Fruit fly (Drosophila melanogaster) whole organism, embryonic: ENCODE results near the gene Herc4.

Source experiments
- ATbp ChIP-seq: fragments of 200-800 bp; sonication (Bioruptor generic); optimal IDR thresholded peaks from 2 replicates; lab custom pipeline; 2017; ENCODE audit warnings: missing biosample characterization, mild to moderate bottlenecking, missing genetic modification characterization, missing genetic modification reagents
- Bdp1 ChIP-seq: fragments of 200-800 bp; sonication (Bioruptor generic); optimal IDR thresholded peaks from 3 replicates; lab custom pipeline; 2016; ENCODE audit warnings: missing biosample characterization, missing genetic modification characterization
- CG10147 ChIP-seq: fragments of 200-800 bp; sonication (Bioruptor generic); optimal IDR thresholded peaks from 2 replicates; lab custom pipeline; 2019; ENCODE audit warnings: missing biosample characterization, mild to moderate bottlenecking, missing genetic modification characterization, moderate library complexity
- CG10462 ChIP-seq: fragments of 200-800 bp; sonication (Bioruptor generic); optimal IDR thresholded peaks from 2 replicates; lab custom pipeline; 2016; ENCODE audit warnings: missing biosample characterization, missing genetic modification characterization
- CG11093 ChIP-seq: fragments of 200-800 bp; sonication (Bioruptor generic); IDR thresholded peaks from 3 replicates; pipeline ENCODE4 v1.3.6; 2022; ENCODE audit warnings: missing biosample characterization, missing genetic modification characterization
- CG11504 ChIP-seq: fragments of 200-800 bp; sonication (Bioruptor generic); optimal IDR thresholded peaks from 3 replicates; lab custom pipeline; 2019; ENCODE audit warnings: missing biosample characterization, mild to moderate bottlenecking, missing genetic modification characterization, moderate library complexity
- CG12391 ChIP-seq: fragments of 200-800 bp; sonication (Bioruptor generic); optimal IDR thresholded peaks from 3 replicates; lab custom pipeline; 2018; ENCODE audit warnings: missing biosample characterization, mild to moderate bottlenecking, missing genetic modification characterization, moderate library complexity
- CG12769 ChIP-seq: fragments of 200-800 bp; sonication (Bioruptor generic); optimal IDR thresholded peaks from 2 replicates; lab custom pipeline; 2019; ENCODE audit warnings: missing biosample characterization, mild to moderate bottlenecking, missing genetic modification characterization, moderate library complexity
- CG14860 ChIP-seq: fragments of 200-800 bp; sonication (Bioruptor generic); IDR thresholded peaks from 3 replicates; pipeline ENCODE4 v1.3.6; 2022; ENCODE audit warnings: missing biosample characterization, missing genetic modification characterization; ENCODE audit not compliant: partially characterized antibody
- CG17359 ChIP-seq: fragments of 200-800 bp; sonication (Bioruptor generic); optimal IDR thresholded peaks from 3 replicates; lab custom pipeline; 2018; ENCODE audit warnings: missing biosample characterization, mild to moderate bottlenecking, missing genetic modification characterization, moderate library complexity
- CG18262 ChIP-seq: fragments of 200-800 bp; optimal IDR thresholded peaks from 3 replicates; lab custom pipeline; 2019; ENCODE audit warnings: missing biosample characterization, mild to moderate bottlenecking, missing genetic modification characterization, moderate library complexity
- CG18599 ChIP-seq: fragments of 200-800 bp; sonication (Bioruptor generic); optimal IDR thresholded peaks from 3 replicates; lab custom pipeline; 2017; ENCODE audit warnings: missing biosample characterization, missing genetic modification characterization, mild to moderate bottlenecking, moderate library complexity, missing genetic modification reagents
- CG18764 ChIP-seq: fragments of 200-800 bp; sonication (Bioruptor generic); optimal IDR thresholded peaks from 3 replicates; lab custom pipeline; 2016; ENCODE audit warnings: missing biosample characterization, missing genetic modification characterization
- CG30403 ChIP-seq: fragments of 200-800 bp; sonication (Bioruptor generic); optimal IDR thresholded peaks from 3 replicates; lab custom pipeline; 2016; ENCODE audit warnings: missing biosample characterization, missing genetic modification characterization
- CG3995 ChIP-seq: fragments of 200-800 bp; sonication (Bioruptor generic); optimal IDR thresholded peaks from 3 replicates; lab custom pipeline; 2016; ENCODE audit warnings: missing biosample characterization, missing genetic modification characterization
- CG5180 ChIP-seq: fragments of 200-800 bp; sonication (Bioruptor generic); optimal IDR thresholded peaks from 3 replicates; lab custom pipeline; 2017; ENCODE audit warnings: missing biosample characterization, missing genetic modification characterization, mild to moderate bottlenecking, moderate library complexity, missing genetic modification reagents
- CG7786 ChIP-seq: fragments of 200-800 bp; sonication (Bioruptor generic); optimal IDR thresholded peaks from 2 replicates; lab custom pipeline; 2016; ENCODE audit warnings: missing biosample characterization, missing genetic modification characterization
- CG8290 ChIP-seq, 3 experiments: fragments of 200-800 bp; sonication (Bioruptor generic); optimal IDR thresholded peaks; 2 replicates each; lab custom pipeline; 2016 to 2019; ENCODE audit warnings: missing biosample characterization in 3 of 3, missing genetic modification characterization in 3 of 3, mild to moderate bottlenecking in 2 of 3, moderate library complexity in 1 of 3
- CG8944 ChIP-seq: fragments of 200-800 bp; sonication (Bioruptor generic); optimal IDR thresholded peaks from 3 replicates; lab custom pipeline; 2016; ENCODE audit warnings: missing biosample characterization, missing genetic modification characterization
- CoRest ChIP-seq: fragments of 200-800 bp; sonication (Bioruptor generic); optimal IDR thresholded peaks from 3 replicates; lab custom pipeline; 2018; ENCODE audit warnings: missing biosample characterization, mild to moderate bottlenecking, missing genetic modification characterization, moderate library complexity
- D19A ChIP-seq: fragments of 200-800 bp; optimal IDR thresholded peaks from 3 replicates; lab custom pipeline; 2019; ENCODE audit warnings: missing biosample characterization, mild to moderate bottlenecking, missing genetic modification characterization, moderate library complexity
- Doc2 ChIP-seq: fragments of 200-800 bp; sonication (Bioruptor generic); IDR thresholded peaks from 2 replicates; pipeline ENCODE4 v1.3.6; 2022; ENCODE audit warnings: missing biosample characterization, missing genetic modification characterization
- Dref ChIP-seq: fragments of 200-800 bp; sonication (Bioruptor generic); IDR thresholded peaks from 2 replicates; pipeline ENCODE4 v1.3.6; 2022; ENCODE audit warnings: missing biosample characterization, missing genetic modification characterization
- E2f2 ChIP-seq: fragments of 200-800 bp; sonication (Bioruptor generic); IDR thresholded peaks from 2 replicates; pipeline ENCODE4 v1.3.6; 2022; ENCODE audit warnings: missing biosample characterization, missing genetic modification characterization
- Ets97D ChIP-seq: fragments of 200-800 bp; sonication (Bioruptor generic); optimal IDR thresholded peaks from 3 replicates; lab custom pipeline; 2016; ENCODE audit warnings: missing biosample characterization, missing genetic modification characterization
- HLH4C ChIP-seq: fragments of 200-800 bp; sonication (Bioruptor generic); IDR thresholded peaks from 3 replicates; pipeline ENCODE4 v1.3.6; 2022; ENCODE audit warnings: missing biosample characterization, missing genetic modification characterization; ENCODE audit not compliant: partially characterized antibody
- HLH54F ChIP-seq: fragments of 200-800 bp; sonication (Bioruptor generic); optimal IDR thresholded peaks from 3 replicates; lab custom pipeline; 2016; ENCODE audit warnings: missing biosample characterization, missing genetic modification characterization
- Meics ChIP-seq: fragments of 200-800 bp; sonication (Bioruptor generic); optimal IDR thresholded peaks from 2 replicates; lab custom pipeline; 2017; ENCODE audit warnings: missing biosample characterization, mild to moderate bottlenecking, missing genetic modification characterization
- Nf-YA ChIP-seq: fragments of 200-800 bp; sonication (Bioruptor generic); IDR thresholded peaks from 2 replicates; pipeline ENCODE4 v1.3.6; 2022; ENCODE audit warnings: missing biosample characterization, missing genetic modification characterization
- Scr ChIP-seq: fragments of 200-800 bp; sonication (Bioruptor generic); IDR thresholded peaks from 2 replicates; pipeline ENCODE4 v1.3.6; 2022; ENCODE audit warnings: missing biosample characterization, missing genetic modification characterization; ENCODE audit not compliant: partially characterized antibody
- Sox102F ChIP-seq: fragments of 200-800 bp; sonication (Bioruptor generic); optimal IDR thresholded peaks from 2 replicates; lab custom pipeline; 2018; ENCODE audit warnings: missing biosample characterization, mild to moderate bottlenecking, missing genetic modification characterization, moderate library complexity
- Xbp1 ChIP-seq: fragments of 200-800 bp; sonication (Bioruptor generic); optimal IDR thresholded peaks from 3 replicates; lab custom pipeline; 2016; ENCODE audit warnings: missing biosample characterization, mild to moderate bottlenecking, missing genetic modification characterization
- YL-1 ChIP-seq: fragments of 200-800 bp; sonication (Bioruptor generic); optimal IDR thresholded peaks from 3 replicates; lab custom pipeline; 2017; ENCODE audit warnings: missing biosample characterization, mild to moderate bottlenecking, missing genetic modification characterization
- ato ChIP-seq: fragments of 200-800 bp; sonication (Bioruptor generic); IDR thresholded peaks from 2 replicates; pipeline ENCODE4 v1.3.6; 2022; ENCODE audit warnings: missing biosample characterization, missing genetic modification characterization; ENCODE audit not compliant: partially characterized antibody
- caup ChIP-seq: fragments of 200-800 bp; sonication (Bioruptor generic); optimal IDR thresholded peaks from 3 replicates; lab custom pipeline; 2017; ENCODE audit warnings: missing biosample characterization, mild to moderate bottlenecking, missing genetic modification characterization, moderate library complexity; ENCODE audit not compliant: severe bottlenecking
- chm ChIP-seq: fragments of 200-800 bp; sonication (Bioruptor generic); IDR thresholded peaks from 2 replicates; pipeline ENCODE4 v1.3.6; 2022; ENCODE audit warnings: missing biosample characterization, missing genetic modification characterization
- crc ChIP-seq: fragments of 200-800 bp; sonication (Bioruptor generic); optimal IDR thresholded peaks from 2 replicates; lab custom pipeline; 2016; ENCODE audit warnings: missing biosample characterization, missing genetic modification characterization
- gro ChIP-seq: fragments of 200-800 bp; sonication (Bioruptor generic); optimal IDR thresholded peaks from 2 replicates; lab custom pipeline; 2016; ENCODE audit warnings: missing biosample characterization, missing genetic modification characterization
- gsb ChIP-seq: fragments of 200-800 bp; sonication (Bioruptor generic); IDR thresholded peaks from 2 replicates; pipeline ENCODE4 v1.3.6; 2022; ENCODE audit warnings: missing biosample characterization, missing genetic modification characterization
- kni ChIP-seq: fragments of 200-800 bp; sonication (Bioruptor generic); optimal IDR thresholded peaks from 3 replicates; lab custom pipeline; 2017; ENCODE audit warnings: mild to moderate bottlenecking, missing biosample characterization, missing genetic modification reagents, missing genetic modification characterization
- lov ChIP-seq, 2 experiments: fragments of 200-800 bp in 1 of 2; fragments of >200 bp in 1 of 2; sonication (Bioruptor generic) in 1 of 2; IDR thresholded peaks in 1 of 2; optimal IDR thresholded peaks in 1 of 2; 2 replicates in 1 of 2; 3 replicates in 1 of 2; pipeline versions ENCODE4 v1.3.6 to Lab custom; 2017 to 2022; ENCODE audit warnings: missing biosample characterization in 1 of 2, missing genetic modification characterization in 1 of 2
- mam ChIP-seq: fragments of 200-800 bp; sonication (Bioruptor generic); optimal IDR thresholded peaks from 3 replicates; lab custom pipeline; 2016; ENCODE audit warnings: missing biosample characterization, missing genetic modification characterization
- odd ChIP-seq: fragments of 200-800 bp; sonication (Bioruptor generic); optimal IDR thresholded peaks from 2 replicates; lab custom pipeline; 2017; ENCODE audit warnings: missing biosample characterization, mild to moderate bottlenecking, missing genetic modification characterization
- ranshi ChIP-seq: fragments of 200-800 bp; sonication (Bioruptor generic); IDR thresholded peaks from 2 replicates; pipeline ENCODE4 v1.3.6; 2022; ENCODE audit warnings: missing biosample characterization, missing genetic modification characterization
- stc ChIP-seq: fragments of 200-800 bp; sonication (Bioruptor generic); IDR thresholded peaks from 2 replicates; pipeline ENCODE4 v1.3.6; 2022; ENCODE audit warnings: missing biosample characterization, missing genetic modification characterization
- tx ChIP-seq: fragments of 200-800 bp; sonication (Bioruptor generic); optimal IDR thresholded peaks from 2 replicates; lab custom pipeline; 2016; ENCODE audit warnings: missing biosample characterization, missing genetic modification characterization
- unc-4 ChIP-seq: fragments of 200-800 bp; sonication (Bioruptor generic); IDR thresholded peaks from 2 replicates; pipeline ENCODE4 v1.3.6; 2022; ENCODE audit warnings: missing biosample characterization, missing genetic modification characterization; ENCODE audit not compliant: partially characterized antibody
- wor ChIP-seq: fragments of 200-800 bp; sonication (Bioruptor generic); IDR thresholded peaks from 2 replicates; pipeline ENCODE4 v1.3.6; 2022; ENCODE audit warnings: missing biosample characterization, missing genetic modification characterization

Gene Herc4

DNA sequence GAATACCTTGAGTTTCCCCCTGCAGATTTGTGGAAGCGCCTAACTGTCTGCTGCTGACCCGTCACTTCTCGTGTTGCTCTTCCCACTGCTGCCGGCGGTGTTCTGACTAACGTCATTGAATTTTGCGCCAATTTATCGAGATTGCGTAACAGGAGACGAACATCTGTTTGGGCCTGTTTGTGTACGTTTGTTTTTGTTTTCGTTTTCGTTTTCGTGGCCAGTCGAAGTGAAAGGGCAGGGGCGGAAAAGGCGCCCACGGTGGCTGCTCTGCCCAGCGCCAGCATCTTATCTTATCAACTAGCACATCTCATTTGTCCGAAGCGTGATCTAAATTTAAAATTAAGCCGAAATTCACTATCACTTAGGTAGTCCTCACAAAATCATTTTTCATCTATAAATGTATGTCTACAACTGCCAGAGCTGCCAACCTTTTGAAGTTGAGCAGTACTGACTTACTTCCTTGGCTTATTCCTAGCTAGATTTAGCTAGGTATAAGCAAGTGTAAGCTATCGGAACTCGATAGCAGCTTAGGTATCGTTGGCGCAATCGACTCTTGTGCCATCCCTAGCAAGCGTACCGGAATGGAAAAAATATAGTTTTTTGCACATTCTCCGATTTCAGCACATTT lies 6.4 kb upstream of the Herc4 start, which contains the start of the genes Ctr9 and Nt5a:
Gene Ctr9 (plus strand): TSS at position 220 of the 628 bp plus-strand sequence.
Gene Nt5a (minus strand): TSS at position 414 of the 628 bp plus-strand sequence.
- TF ChIP-seq Bdp1 (GFP tag; lab: Kevin White, UChicago) (no peak), Ets97D (GFP tag; lab: Kevin White, UChicago) (peak; percentile 86), CG5180 (GFP tag; lab: Kevin White, UChicago) (no peak), Doc2 (GFP tag; lab: Robert Waterston, UW) (no peak), CG12769 (peak; percentile 82), CG17359 (peak; percentile 31), odd (no peak), kni (GFP tag; lab: Kevin White, UChicago) (peak; percentile 79), unc-4 (GFP tag; lab: Robert Waterston, UW) (peak; percentile 85), D19A (no peak), CG3995 (GFP tag; lab: Kevin White, UChicago) (peak; percentile 42), CG10147 (no peak), CG8290 (GFP tag; optimal IDR thresholded peaks at IDR 0.05; lab: Kevin White, UChicago) (no peak), CG8290 (tag; optimal IDR thresholded peaks at IDR 0.05; lab: Kevin White, UChicago) (peak in 1 of 2 experiments; percentile 90), HLH54F (GFP tag; lab: Kevin White, UChicago) (peak; percentile 65), CG18599 (peak; percentile 38), ranshi (GFP tag; lab: Robert Waterston, UW) (peak; percentile 46; the same call in 1 of the 2 replicates), ato (GFP tag; lab: Robert Waterston, UW) (peak; percentile 66), CoRest (tag; lab: Kevin White, UChicago) (peak; percentile 62), CG8944 (GFP tag; lab: Kevin White, UChicago) (peak; percentile 15), lov (optimal IDR thresholded peaks at IDR 0.05; lab: Kevin White, UChicago) (no peak), lov (GFP tag; IDR thresholded peaks at IDR 0.05; lab: Robert Waterston, UW) (no peak), CG10462 (GFP tag; lab: Kevin White, UChicago) (no peak), wor (GFP tag; lab: Robert Waterston, UW) (no peak), YL-1 (GFP tag; lab: Kevin White, UChicago) (peak; percentile 91), caup (peak; percentile 63), CG18764 (GFP tag; lab: Kevin White, UChicago) (no peak), Meics (peak; percentile 45), E2f2 (peak; percentile 53), ATbp (GFP tag; lab: Kevin White, UChicago) (no peak), gro (GFP tag; lab: Kevin White, UChicago) (peak; percentile 87), CG11504 (tag; lab: Kevin White, UChicago) (no peak), gsb (GFP tag; lab: Robert Waterston, UW) (no peak), CG7786 (GFP tag; lab: Kevin White, UChicago) (peak; percentile 52), CG12391 (tag; lab: Kevin White, UChicago) (peak; percentile 61), CG30403 (GFP tag; lab: Kevin White, UChicago) (peak; percentile 68), Nf-YA (GFP tag; lab: Robert Waterston, UW) (no peak), Xbp1 (GFP tag; lab: Kevin White, UChicago) (peak; percentile 65), CG11093 (GFP tag; lab: Robert Waterston, UW) (no peak), chm (no peak), CG14860 (peak; percentile 68), tx (GFP tag; lab: Kevin White, UChicago) (peak; percentile 79), HLH4C (GFP tag; lab: Robert Waterston, UW) (peak; percentile 72), Scr (peak; percentile 71), Sox102F (GFP tag; lab: Kevin White, UChicago) (no peak), stc (GFP tag; lab: Robert Waterston, UW) (no peak), mam (peak; percentile 81), Dref (GFP tag; lab: Robert Waterston, UW) (peak; percentile 96), crc (GFP tag; lab: Kevin White, UChicago) (no peak), CG18262 (tag; lab: Kevin White, UChicago) (peak; percentile 20)
